Fruit fly (Drosophila melanogaster): ENCODE results near the gene robl37BC.

robl37BC gene

dm6 chr2L:19045111-19045560, 34.5 kb downstream of the robl37BC start, which contains the start of the genes Ttc19 and Acn (continued):
- peak; percentile 96 for TF ChIP-seq knrl (GFP tag; IDR thresholded peaks at IDR 0.05; ENCODE audit: partially characterized antibody)
- TF ChIP-seq Kr (GFP tag; optimal IDR thresholded peaks at IDR 0.05) = no peak
- TF ChIP-seq pan (optimal IDR thresholded peaks at IDR 0.05) = no peak
- TF ChIP-seq pan (GFP tag; optimal IDR thresholded peaks at IDR 0.05 in 1 of 2, IDR thresholded peaks at IDR 0.05 in 1 of 2) = peak in 1 of 2 experiments; percentile 87
- TF ChIP-seq crol (GFP tag; IDR thresholded peaks at IDR 0.05) = peak; percentile 45
- peak; percentile 68 for TF ChIP-seq CG14050 (GFP tag; IDR thresholded peaks at IDR 0.05)
- TF ChIP-seq ranshi (GFP tag; IDR thresholded peaks at IDR 0.05) = peak; percentile 68
- TF ChIP-seq CG3847 (GFP tag; IDR thresholded peaks at IDR 0.05) = peak; percentile 85
- no peak for TF ChIP-seq gsb-n (tag; optimal IDR thresholded peaks at IDR 0.05)
- TF ChIP-seq CG18619 (GFP tag; optimal IDR thresholded peaks at IDR 0.05) = peak; percentile 76
- TF ChIP-seq Blimp-1 (GFP tag; optimal IDR thresholded peaks at IDR 0.05) = peak; percentile 71
- peak; percentile 83 for TF ChIP-seq wdn (GFP tag; IDR thresholded peaks at IDR 0.05)
- TF ChIP-seq D (optimal IDR thresholded peaks at IDR 0.05) = no peak
- peak; percentile 73 for TF ChIP-seq D (GFP tag; optimal IDR thresholded peaks at IDR 0.05)
- peak; percentile 49 for TF ChIP-seq CG7928 (GFP tag; optimal IDR thresholded peaks at IDR 0.05)
- TF ChIP-seq gcm2 (GFP tag; optimal IDR thresholded peaks at IDR 0.05) = peak; percentile 45
- 0 out of 3 replicates have a peak, but pooled peaks have one; percentile 17 for TF ChIP-seq sr (GFP tag; IDR thresholded peaks at IDR 0.05)
- TF ChIP-seq CG5953 (GFP tag; IDR thresholded peaks at IDR 0.05) = 0 out of 2 replicates have a peak, but pooled peaks have one; percentile 25
- TF ChIP-seq Lpt (GFP tag; optimal IDR thresholded peaks at IDR 0.05) = no peak
- TF ChIP-seq twi (tag; optimal IDR thresholded peaks at IDR 0.05) = peak; percentile 60
- peak; percentile 75 for TF ChIP-seq HLH3B (GFP tag; IDR thresholded peaks at IDR 0.05)
- no peak for TF ChIP-seq oc (tag; optimal IDR thresholded peaks at IDR 0.05)
- TF ChIP-seq CG10274 (GFP tag; optimal IDR thresholded peaks at IDR 0.05) = no peak
- TF ChIP-seq CG12391 (tag; optimal IDR thresholded peaks at IDR 0.05) = peak; percentile 94
- peak; percentile 83 for TF ChIP-seq CG9876 (GFP tag; optimal IDR thresholded peaks at IDR 0.05)
- peak; percentile 49; the same call in 1 of the 3 replicates for TF ChIP-seq CG7357 (GFP tag; IDR thresholded peaks at IDR 0.05)
- TF ChIP-seq HmgZ (tag; optimal IDR thresholded peaks at IDR 0.05) = peak; percentile 82
- no peak for TF ChIP-seq hth (optimal IDR thresholded peaks at IDR 0.05)
- peak; percentile 89 to 91 for TF ChIP-seq Pdp1 (GFP tag; optimal IDR thresholded peaks at IDR 0.05)
- TF ChIP-seq Antp (GFP tag; optimal IDR thresholded peaks at IDR 0.05) = peak; percentile 88
- peak; percentile 87 for TF ChIP-seq Dip3 (GFP tag; optimal IDR thresholded peaks at IDR 0.05)
- TF ChIP-seq tap (tag; optimal IDR thresholded peaks at IDR 0.05) = peak; percentile 63
- peak; percentile 85 for TF ChIP-seq CG2678 (tag; optimal IDR thresholded peaks at IDR 0.05)
- peak; percentile 17 for TF ChIP-seq Hand (GFP tag; optimal IDR thresholded peaks at IDR 0.05)
- peak; percentile 86 for TF ChIP-seq chif (GFP tag; optimal IDR thresholded peaks at IDR 0.05)
- TF ChIP-seq CG32772 (GFP tag; IDR thresholded peaks at IDR 0.05) = peak; percentile 81
- TF ChIP-seq tna (GFP tag; IDR thresholded peaks at IDR 0.05; ENCODE audit: partially characterized antibody) = peak; percentile 89
- TF ChIP-seq Six4 (GFP tag; optimal IDR thresholded peaks at IDR 0.05) = peak; percentile 74
- TF ChIP-seq ro (GFP tag; IDR thresholded peaks at IDR 0.05) = peak; percentile 8; the same call in 1 of the 2 replicates
- peak; percentile 91 for TF ChIP-seq jumu (GFP tag; optimal IDR thresholded peaks at IDR 0.05)
- no peak for TF ChIP-seq sd (tag; optimal IDR thresholded peaks at IDR 0.05)
- TF ChIP-seq Dp (GFP tag; optimal IDR thresholded peaks at IDR 0.05) = peak; percentile 53
- peak; percentile 82 for TF ChIP-seq Abd-B (GFP tag; optimal IDR thresholded peaks at IDR 0.05)
- no peak for TF ChIP-seq sim (GFP tag; IDR thresholded peaks at IDR 0.05)
- peak; percentile 76 for TF ChIP-seq da (GFP tag; optimal IDR thresholded peaks at IDR 0.05)
- peak; percentile 65 for TF ChIP-seq wor (GFP tag; IDR thresholded peaks at IDR 0.05)
- peak; percentile 44; the same call in 1 of the 2 replicates for TF ChIP-seq CG11696 (GFP tag; IDR thresholded peaks at IDR 0.05)
- peak; percentile 51 for TF ChIP-seq Lhr (GFP tag; optimal IDR thresholded peaks at IDR 0.05)
- TF ChIP-seq Side (GFP tag; optimal IDR thresholded peaks at IDR 0.05) = peak; percentile 90
- TF ChIP-seq HLH54F (GFP tag; optimal IDR thresholded peaks at IDR 0.05) = peak; percentile 93
- 0 out of 2 replicates have a peak, but pooled peaks have one; percentile 20 for TF ChIP-seq Gsc (GFP tag; IDR thresholded peaks at IDR 0.05)
- TF ChIP-seq Dbx (GFP tag; IDR thresholded peaks at IDR 0.05) = peak; percentile 90

All from whole organism, embryonic.